Fruit fly (Drosophila melanogaster) whole organism, embryonic: Measurements from ENCODE around the gene CG7139.

Experiments
- CG10959 ChIP-seq: fragments of 200-800 bp; sonication (Bioruptor generic); IDR thresholded peaks from 2 replicates; pipeline ENCODE4 v1.3.6; 2022; ENCODE audit warnings: missing biosample characterization, missing genetic modification characterization
- CG11456 ChIP-seq: fragments of 200-800 bp; sonication (Bioruptor generic); IDR thresholded peaks from 3 replicates; pipeline ENCODE4 v1.3.6; 2022; ENCODE audit warnings: missing biosample characterization, missing genetic modification characterization
- CG11504 ChIP-seq: fragments of 200-800 bp; sonication (Bioruptor generic); optimal IDR thresholded peaks from 3 replicates; lab custom pipeline; 2019; ENCODE audit warnings: missing biosample characterization, mild to moderate bottlenecking, missing genetic modification characterization, moderate library complexity
- CG12071 ChIP-seq: fragments of 200-800 bp; sonication (Bioruptor generic); optimal IDR thresholded peaks from 3 replicates; lab custom pipeline; 2018; ENCODE audit warnings: missing biosample characterization, mild to moderate bottlenecking, missing genetic modification characterization
- CG12155 ChIP-seq: fragments of 200-800 bp; sonication (Bioruptor generic); optimal IDR thresholded peaks from 3 replicates; lab custom pipeline; 2016; ENCODE audit warnings: missing biosample characterization, missing genetic modification characterization
- CG12744 ChIP-seq: fragments of 200-800 bp; sonication (Bioruptor generic); optimal IDR thresholded peaks from 2 replicates; lab custom pipeline; 2016; ENCODE audit warnings: missing biosample characterization, missing genetic modification characterization
- CG12769 ChIP-seq: fragments of 200-800 bp; sonication (Bioruptor generic); optimal IDR thresholded peaks from 2 replicates; lab custom pipeline; 2019; ENCODE audit warnings: missing biosample characterization, mild to moderate bottlenecking, missing genetic modification characterization, moderate library complexity
- CG14667 ChIP-seq: fragments of 200-800 bp; sonication (Bioruptor generic); IDR thresholded peaks from 2 replicates; pipeline ENCODE4 v1.3.6; 2022; ENCODE audit warnings: missing biosample characterization, missing genetic modification characterization
- CG15479 ChIP-seq: fragments of 200-800 bp; sonication (Bioruptor generic); optimal IDR thresholded peaks from 3 replicates; lab custom pipeline; 2019; ENCODE audit warnings: missing biosample characterization, mild to moderate bottlenecking, missing genetic modification characterization, moderate library complexity
- CG1602 ChIP-seq: fragments of 200-800 bp; sonication (Bioruptor generic); optimal IDR thresholded peaks from 3 replicates; lab custom pipeline; 2016; ENCODE audit warnings: missing biosample characterization, missing genetic modification characterization
- CG16779 ChIP-seq: fragments of 200-800 bp; sonication (Bioruptor generic); IDR thresholded peaks from 2 replicates; pipeline ENCODE4 v1.3.6; 2022; ENCODE audit warnings: missing biosample characterization, missing genetic modification characterization
- CG17186 ChIP-seq: fragments of 200-800 bp; sonication (Bioruptor generic); optimal IDR thresholded peaks from 3 replicates; lab custom pipeline; 2017; ENCODE audit warnings: missing biosample characterization, missing genetic modification reagents, missing genetic modification characterization
- CG17361 ChIP-seq: fragments of 200-800 bp; sonication (Bioruptor generic); IDR thresholded peaks from 3 replicates; pipeline ENCODE4 v1.3.6; 2022; ENCODE audit warnings: missing biosample characterization, missing genetic modification characterization
- CG2678 ChIP-seq: fragments of 200-800 bp; sonication (Bioruptor generic); optimal IDR thresholded peaks from 3 replicates; lab custom pipeline; 2019; ENCODE audit warnings: missing biosample characterization, mild to moderate bottlenecking, missing genetic modification characterization, moderate library complexity
- CG31365 ChIP-seq: fragments of 200-800 bp; sonication (Bioruptor generic); optimal IDR thresholded peaks from 2 replicates; lab custom pipeline; 2018; ENCODE audit warnings: missing biosample characterization, mild to moderate bottlenecking, missing genetic modification characterization
- CG31388 ChIP-seq: fragments of 200-800 bp; sonication (Bioruptor generic); optimal IDR thresholded peaks from 2 replicates; lab custom pipeline; 2016; ENCODE audit warnings: missing biosample characterization, missing genetic modification characterization
- CG32772 ChIP-seq: fragments of 200-800 bp; sonication (Bioruptor generic); IDR thresholded peaks from 2 replicates; pipeline ENCODE4 v1.3.6; 2022; ENCODE audit warnings: missing biosample characterization, missing genetic modification characterization
- CG4707 ChIP-seq: fragments of 200-800 bp; sonication (Bioruptor generic); optimal IDR thresholded peaks from 2 replicates; lab custom pipeline; 2018; ENCODE audit warnings: missing biosample characterization, mild to moderate bottlenecking, missing genetic modification characterization, moderate library complexity
- CG7372 ChIP-seq: fragments of 200-800 bp; sonication (Bioruptor generic); IDR thresholded peaks from 2 replicates; pipeline ENCODE4 v1.3.6; 2022; ENCODE audit warnings: missing biosample characterization, missing genetic modification characterization
- CG7556 ChIP-seq: fragments of 200-800 bp; sonication (Bioruptor generic); optimal IDR thresholded peaks from 2 replicates; lab custom pipeline; 2017; ENCODE audit warnings: missing biosample characterization, mild to moderate bottlenecking, missing genetic modification characterization
- CG8478 ChIP-seq: fragments of >200 bp; optimal IDR thresholded peaks from 2 replicates; lab custom pipeline; 2018
- D19A ChIP-seq: fragments of 200-800 bp; optimal IDR thresholded peaks from 3 replicates; lab custom pipeline; 2019; ENCODE audit warnings: missing biosample characterization, mild to moderate bottlenecking, missing genetic modification characterization, moderate library complexity
- Fer3 ChIP-seq: fragments of 200-800 bp; sonication (Bioruptor generic); optimal IDR thresholded peaks from 2 replicates; lab custom pipeline; 2018; ENCODE audit warnings: missing biosample characterization, mild to moderate bottlenecking, missing genetic modification characterization, moderate library complexity
- Hey ChIP-seq: fragments of 200-800 bp; sonication (Bioruptor generic); optimal IDR thresholded peaks from 3 replicates; lab custom pipeline; 2018; ENCODE audit warnings: missing biosample characterization, mild to moderate bottlenecking, missing genetic modification characterization
- HmgD ChIP-seq: fragments of 200-800 bp; sonication (Bioruptor generic); optimal IDR thresholded peaks from 3 replicates; lab custom pipeline; 2016; ENCODE audit warnings: missing biosample characterization, missing genetic modification characterization
- Meics ChIP-seq: fragments of 200-800 bp; sonication (Bioruptor generic); optimal IDR thresholded peaks from 2 replicates; lab custom pipeline; 2017; ENCODE audit warnings: missing biosample characterization, mild to moderate bottlenecking, missing genetic modification characterization
- Nf-YA ChIP-seq: fragments of 200-800 bp; sonication (Bioruptor generic); IDR thresholded peaks from 2 replicates; pipeline ENCODE4 v1.3.6; 2022; ENCODE audit warnings: missing biosample characterization, missing genetic modification characterization
- Nf-YB ChIP-seq: fragments of 200-800 bp; sonication (Bioruptor generic); optimal IDR thresholded peaks from 3 replicates; lab custom pipeline; 2019; ENCODE audit warnings: missing biosample characterization, mild to moderate bottlenecking, missing genetic modification characterization, moderate library complexity
- NfI ChIP-seq: fragments of 200-800 bp; sonication (Bioruptor generic); optimal IDR thresholded peaks from 3 replicates; lab custom pipeline; 2018; ENCODE audit warnings: missing biosample characterization, mild to moderate bottlenecking, missing genetic modification characterization, moderate library complexity
- Opbp ChIP-seq: fragments of 200-800 bp; sonication (Bioruptor generic); IDR thresholded peaks from 3 replicates; pipeline ENCODE4 v1.3.6; 2022; ENCODE audit warnings: missing biosample characterization, missing genetic modification characterization; ENCODE audit not compliant: partially characterized antibody
- dan ChIP-seq: fragments of 200-800 bp; sonication (Bioruptor generic); IDR thresholded peaks from 2 replicates; pipeline ENCODE4 v1.3.6; 2022; ENCODE audit warnings: missing biosample characterization, missing genetic modification characterization
- en ChIP-seq: fragments of 200-800 bp; sonication (Bioruptor generic); optimal IDR thresholded peaks from 2 replicates; lab custom pipeline; 2016; ENCODE audit warnings: missing biosample characterization, missing genetic modification characterization
- esg ChIP-seq: fragments of 200-800 bp; sonication (Bioruptor generic); conservative IDR thresholded peaks from 2 replicates; pipeline ENCODE4 v1.3.6; 2022; ENCODE audit warnings: missing biosample characterization, missing genetic modification characterization
- gem ChIP-seq: fragments of 200-800 bp; sonication (Bioruptor generic); optimal IDR thresholded peaks from 2 replicates; lab custom pipeline; 2019; ENCODE audit warnings: missing biosample characterization, mild to moderate bottlenecking, missing genetic modification characterization, moderate library complexity
- inv ChIP-seq: fragments of 200-800 bp; sonication (Bioruptor generic); IDR thresholded peaks from 2 replicates; pipeline ENCODE4 v1.3.6; 2022; ENCODE audit warnings: missing biosample characterization, missing genetic modification characterization; ENCODE audit not compliant: partially characterized antibody
- nmo ChIP-seq: fragments of 200-800 bp; sonication (Bioruptor generic); optimal IDR thresholded peaks from 2 replicates; lab custom pipeline; 2018; ENCODE audit warnings: missing biosample characterization, mild to moderate bottlenecking, missing genetic modification characterization, moderate library complexity
- sens ChIP-seq: fragments of 200-800 bp; sonication (Bioruptor generic); peaks from one replicate; lab custom pipeline; 2016; ENCODE audit warnings: missing biosample characterization, missing genetic modification characterization
- slp2 ChIP-seq: fragments of 200-800 bp; sonication (Bioruptor generic); optimal IDR thresholded peaks from 2 replicates; lab custom pipeline; 2016; ENCODE audit warnings: missing biosample characterization, missing genetic modification characterization
- sr ChIP-seq: fragments of 200-800 bp; sonication (Bioruptor generic); IDR thresholded peaks from 3 replicates; pipeline ENCODE4 v1.3.6; 2022; ENCODE audit warnings: missing biosample characterization, missing genetic modification characterization
- stwl ChIP-seq: fragments of 200-800 bp; sonication (Bioruptor generic); optimal IDR thresholded peaks from 3 replicates; lab custom pipeline; 2018; ENCODE audit warnings: missing biosample characterization, mild to moderate bottlenecking, missing genetic modification characterization, moderate library complexity
- tup ChIP-seq: fragments of 200-800 bp; sonication (Bioruptor generic); optimal IDR thresholded peaks from 2 replicates; lab custom pipeline; 2016; ENCODE audit warnings: missing biosample characterization, mild to moderate bottlenecking, missing genetic modification characterization, moderate library complexity
- usp ChIP-seq: fragments of >200 bp; optimal IDR thresholded peaks from 2 replicates; lab custom pipeline; 2017; ENCODE audit warnings: missing biosample characterization, missing genetic modification characterization

Gene CG7139

DNA sequence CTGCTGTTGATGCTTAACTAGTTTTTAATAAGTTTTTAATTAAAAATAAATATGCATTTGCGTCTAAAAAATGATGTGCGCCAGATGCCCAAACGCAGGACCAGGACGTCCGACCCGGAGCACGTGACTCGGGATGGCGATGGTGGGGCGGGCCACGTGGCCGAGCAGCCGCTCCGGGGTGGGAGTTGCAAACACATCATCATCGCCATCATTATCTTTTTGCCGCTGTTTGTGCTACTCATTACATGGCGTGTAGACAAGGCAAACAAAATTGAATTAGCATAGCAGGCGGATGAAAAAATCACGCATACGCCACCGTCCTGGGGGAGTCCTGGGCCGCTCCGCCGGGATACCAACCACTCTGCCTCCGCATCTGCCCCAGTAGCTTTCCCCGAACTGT is 41.5 kb upstream of the CG7139 start:
- no peak for TF ChIP-seq Nf-YB (GFP tag; lab: Kevin White, UChicago)
- TF ChIP-seq tup (GFP tag; lab: Kevin White, UChicago) = no peak
- TF ChIP-seq HmgD (GFP tag; lab: Kevin White, UChicago) = no peak
- TF ChIP-seq CG31388 (GFP tag; lab: Kevin White, UChicago) = no peak
- no peak for TF ChIP-seq CG4707
- no peak for TF ChIP-seq CG12769
- TF ChIP-seq CG11456 = 0 out of 3 replicates have a peak, but pooled peaks have one; percentile 57
- no peak for TF ChIP-seq CG1602
- no peak for TF ChIP-seq dan
- no peak for TF ChIP-seq CG12071 (GFP tag; lab: Kevin White, UChicago)
- no peak for TF ChIP-seq slp2 (GFP tag; lab: Kevin White, UChicago)
- TF ChIP-seq CG14667 (GFP tag; lab: Robert Waterston, UW) = no peak
- TF ChIP-seq inv (GFP tag; lab: Robert Waterston, UW) = no peak
- TF ChIP-seq CG12155 = no peak
- TF ChIP-seq Hey = peak; percentile 92
- no peak for TF ChIP-seq usp (GFP tag; lab: Kevin White, UChicago)
- 0 out of 2 replicates have a peak, but pooled peaks have one; percentile 30 for TF ChIP-seq CG7372 (GFP tag; lab: Robert Waterston, UW)
- TF ChIP-seq, all 482 proteins: peak for 3

DNA sequence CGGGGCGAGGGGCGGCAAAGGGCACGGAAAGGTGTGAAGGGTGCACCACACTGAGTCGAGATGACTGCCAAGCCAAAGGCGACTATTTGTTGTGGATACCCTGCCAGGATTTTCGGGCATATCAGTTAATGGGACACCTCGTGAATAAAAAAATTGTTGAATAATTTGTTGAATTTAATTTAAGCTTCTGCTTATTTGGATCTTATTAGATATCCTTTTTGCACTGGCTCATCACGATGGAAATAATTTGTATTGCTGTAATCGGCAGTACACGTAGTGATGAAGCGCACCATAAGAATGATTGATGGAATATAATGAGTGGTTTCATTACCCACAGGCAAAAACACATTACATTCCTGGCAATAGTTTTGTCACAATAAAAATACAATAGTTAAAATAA is 38.3 kb upstream of the CG7139 start:
- TF ChIP-seq sr (GFP tag; lab: Robert Waterston, UW) = no peak
- peak; percentile 69 for TF ChIP-seq sens (GFP tag; lab: Kevin White, UChicago)
- no peak for TF ChIP-seq nmo (GFP tag; lab: Kevin White, UChicago)
- TF ChIP-seq CG7556 (GFP tag; lab: Kevin White, UChicago) = peak; percentile 6
- no peak for TF ChIP-seq CG8478 (lab: Kevin White, UChicago)
- TF ChIP-seq CG17361 (GFP tag; lab: Robert Waterston, UW) = 0 out of 3 replicates have a peak, but pooled peaks have one; percentile 19
- peak; percentile 56 for TF ChIP-seq D19A (tag; lab: Kevin White, UChicago)
- TF ChIP-seq CG10959 (GFP tag; lab: Robert Waterston, UW) = no peak
- no peak for TF ChIP-seq CG31365 (tag; lab: Kevin White, UChicago)
- TF ChIP-seq CG11504 (tag; lab: Kevin White, UChicago) = peak; percentile 4
- peak; percentile 2 for TF ChIP-seq CG2678
- TF ChIP-seq gem = peak; percentile 12
- TF ChIP-seq Meics (GFP tag; lab: Kevin White, UChicago) = peak; percentile 22

dm6 chr3L:22106704-22107103 is 35.1 kb upstream of the CG7139 start:
- TF ChIP-seq Nf-YA (no peak), NfI (no peak), Opbp (no peak), Fer3 (tag; lab: Kevin White, UChicago) (no peak), esg (no peak), CG16779 (GFP tag; lab: Robert Waterston, UW) (no peak), CG12744 (GFP tag; lab: Kevin White, UChicago) (no peak), CG15479 (no peak), CG32772 (no peak), en (GFP tag; lab: Kevin White, UChicago) (no peak), CG17186 (no peak), stwl (tag; lab: Kevin White, UChicago) (no peak)
